Worm (Caenorhabditis elegans): ENCODE results near the gene marc-2.

marc-2 gene

ce11 chrII:10660892-10661291 is at the start of gene marc-2:
Gene marc-2, minus strand, starts transcription at chrII:10660992.
- TF ChIP-seq mab-5 (tag; optimal IDR thresholded peaks at IDR 0.05) = no peak
- TF ChIP-seq ceh-39 (tag; optimal IDR thresholded peaks at IDR 0.05) = no peak
- TF ChIP-seq zip-8 (tag; optimal IDR thresholded peaks at IDR 0.05) = no peak
- no peak for TF ChIP-seq lin-32 (GFP tag; optimal IDR thresholded peaks at IDR 0.05)
- TF ChIP-seq pha-4 (tag; optimal IDR thresholded peaks at IDR 0.05) = no peak
- TF ChIP-seq lin-13 (tag; optimal IDR thresholded peaks at IDR 0.05) = no peak
- no peak for TF ChIP-seq unc-120 (tag; optimal IDR thresholded peaks at IDR 0.05; ENCODE audit: poor library complexity, severe bottlenecking)
- TF ChIP-seq tbx-8 (GFP tag; optimal IDR thresholded peaks at IDR 0.05) = no peak
- no peak for TF ChIP-seq unc-39 (tag; optimal IDR thresholded peaks at IDR 0.05)
- no peak for TF ChIP-seq elt-3 (tag; optimal IDR thresholded peaks at IDR 0.05)
- no peak for TF ChIP-seq cnd-1 (tag; optimal IDR thresholded peaks at IDR 0.05)
- TF ChIP-seq nhr-28 (tag; optimal IDR thresholded peaks at IDR 0.05) = no peak
- no peak for TF ChIP-seq M03D4.4 (tag; optimal IDR thresholded peaks at IDR 0.05)

ce11 chrII:10708660-10709059 is 47.9 kb upstream of the marc-2 start, which contains the start of gene bli-1:
Gene bli-1, plus strand, starts transcription at chrII:10708960.
- TF ChIP-seq M03D4.4 (tag; optimal IDR thresholded peaks at IDR 0.05) (no peak), drap-1 (GFP tag; optimal IDR thresholded peaks at IDR 0.05) (no peak), ceh-83 (GFP tag; optimal IDR thresholded peaks at IDR 0.05) (no peak), zip-8 (tag; optimal IDR thresholded peaks at IDR 0.05) (no peak), tbx-8 (GFP tag; optimal IDR thresholded peaks at IDR 0.05) (no peak), snpc-4 (tag; optimal IDR thresholded peaks at IDR 0.05) (no peak), ces-1 (GFP tag; optimal IDR thresholded peaks at IDR 0.05) (no peak), sem-2 (GFP tag; optimal IDR thresholded peaks at IDR 0.05) (no peak), ztf-11 (tag; optimal IDR thresholded peaks at IDR 0.05) (no peak), mls-2 (tag; optimal IDR thresholded peaks at IDR 0.05) (no peak), unc-62 (GFP tag; optimal IDR thresholded peaks at IDR 0.05) (no peak), ceh-43 (GFP tag; optimal IDR thresholded peaks at IDR 0.05) (no peak), ceh-39 (tag; optimal IDR thresholded peaks at IDR 0.05) (no peak), lin-13 (tag; optimal IDR thresholded peaks at IDR 0.05) (no peak), mep-1 (tag; optimal IDR thresholded peaks at IDR 0.05) (no peak), blmp-1 (tag; optimal IDR thresholded peaks at IDR 0.05) (no peak), ham-2 (GFP tag; optimal IDR thresholded peaks at IDR 0.05) (no peak)

DNA sequence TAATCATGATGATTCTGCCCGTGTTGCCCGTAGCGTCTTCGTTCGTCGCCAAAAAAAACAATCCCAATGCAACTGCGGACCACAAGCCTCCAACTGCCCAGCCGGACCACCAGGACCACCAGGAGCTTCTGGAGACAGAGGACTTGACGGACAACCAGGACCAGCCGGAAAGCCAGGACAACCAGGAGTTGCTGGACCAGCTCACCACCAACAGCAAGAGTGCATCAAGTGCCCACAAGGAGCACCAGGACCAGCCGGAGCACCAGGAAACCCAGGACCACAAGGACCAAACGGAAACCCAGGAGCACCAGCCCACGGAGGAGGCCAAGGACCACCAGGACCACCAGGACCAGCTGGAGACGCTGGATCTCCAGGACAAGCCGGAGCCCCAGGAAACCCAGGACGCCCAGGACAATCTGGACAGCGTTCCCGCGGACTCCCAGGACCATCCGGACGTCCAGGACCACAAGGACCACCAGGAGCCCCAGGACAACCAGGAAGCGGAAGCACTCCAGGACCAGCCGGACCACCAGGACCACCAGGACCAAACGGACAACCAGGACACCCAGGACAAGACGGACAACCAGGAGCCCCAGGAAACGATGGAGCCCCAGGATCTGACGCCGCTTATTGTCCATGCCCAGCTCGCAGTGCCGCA is 46.8 kb upstream of the marc-2 start:
- TF ChIP-seq nhr-2 (tag; optimal IDR thresholded peaks at IDR 0.05) = no peak
- TF ChIP-seq mep-1 (tag; optimal IDR thresholded peaks at IDR 0.05) = no peak
- TF ChIP-seq lsy-2 (tag; optimal IDR thresholded peaks at IDR 0.05) = no peak
- TF ChIP-seq M03D4.4 (tag; optimal IDR thresholded peaks at IDR 0.05) = no peak
- TF ChIP-seq zip-8 (tag; optimal IDR thresholded peaks at IDR 0.05) = no peak
- TF ChIP-seq sem-2 (GFP tag; optimal IDR thresholded peaks at IDR 0.05) = no peak
- no peak for TF ChIP-seq elt-3 (tag; optimal IDR thresholded peaks at IDR 0.05)
- TF ChIP-seq pha-4 (tag; optimal IDR thresholded peaks at IDR 0.05) = no peak
- no peak for TF ChIP-seq snpc-4 (tag; optimal IDR thresholded peaks at IDR 0.05)
- no peak for TF ChIP-seq ces-1 (GFP tag; optimal IDR thresholded peaks at IDR 0.05)
- TF ChIP-seq flh-1 (GFP tag; optimal IDR thresholded peaks at IDR 0.05) = no peak
- no peak for TF ChIP-seq ham-2 (GFP tag; optimal IDR thresholded peaks at IDR 0.05)
- TF ChIP-seq lin-13 (tag; optimal IDR thresholded peaks at IDR 0.05) = no peak
- no peak for TF ChIP-seq blmp-1 (tag; optimal IDR thresholded peaks at IDR 0.05)
- no peak for TF ChIP-seq bed-3 (GFP tag; optimal IDR thresholded peaks at IDR 0.05)

DNA sequence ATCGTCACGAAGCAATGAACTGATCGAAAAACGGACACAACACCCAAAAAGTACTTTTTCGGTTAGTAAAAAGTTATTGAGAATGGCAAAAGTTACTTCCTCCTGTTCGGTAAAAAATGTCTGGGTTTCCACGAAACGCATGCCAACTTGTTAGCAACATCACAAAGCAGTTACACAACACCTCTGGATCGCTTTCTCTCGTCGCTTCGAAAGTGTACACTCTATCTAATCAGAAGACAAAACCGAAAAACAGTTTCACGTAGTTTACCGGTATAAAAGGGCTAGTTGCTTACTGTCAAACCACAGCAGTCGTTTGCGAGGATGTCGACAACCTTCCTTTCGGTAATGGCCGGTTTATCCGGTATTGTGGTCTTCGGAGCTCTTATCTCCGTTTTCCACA is 46.1 kb upstream of the marc-2 start, which contains the start of gene col-80:
Gene col-80, plus strand, starts transcription at position 301 of the 400 bp plus-strand sequence.
- TF ChIP-seq pha-4 (tag; optimal IDR thresholded peaks at IDR 0.05) = no peak
- TF ChIP-seq elt-3 (tag; optimal IDR thresholded peaks at IDR 0.05) = no peak
- no peak for TF ChIP-seq mab-5 (tag; optimal IDR thresholded peaks at IDR 0.05)
- no peak for TF ChIP-seq ham-2 (GFP tag; optimal IDR thresholded peaks at IDR 0.05)
- TF ChIP-seq flh-1 (GFP tag; optimal IDR thresholded peaks at IDR 0.05) = no peak
- TF ChIP-seq nhr-76 (tag; optimal IDR thresholded peaks at IDR 0.05) = no peak
- no peak for TF ChIP-seq nhr-2 (tag; optimal IDR thresholded peaks at IDR 0.05)
- TF ChIP-seq bed-3 (GFP tag; optimal IDR thresholded peaks at IDR 0.05) = no peak
- no peak for TF ChIP-seq nhr-12 (tag; optimal IDR thresholded peaks at IDR 0.05)
- no peak for TF ChIP-seq hlh-1 (tag; optimal IDR thresholded peaks at IDR 0.05)
- TF ChIP-seq mep-1 (tag; optimal IDR thresholded peaks at IDR 0.05) = no peak

Data from whole organism, mixed stage, embryonic.